Fruit fly (Drosophila melanogaster): Measurements from ENCODE around the gene Mi-2.

DNA sequence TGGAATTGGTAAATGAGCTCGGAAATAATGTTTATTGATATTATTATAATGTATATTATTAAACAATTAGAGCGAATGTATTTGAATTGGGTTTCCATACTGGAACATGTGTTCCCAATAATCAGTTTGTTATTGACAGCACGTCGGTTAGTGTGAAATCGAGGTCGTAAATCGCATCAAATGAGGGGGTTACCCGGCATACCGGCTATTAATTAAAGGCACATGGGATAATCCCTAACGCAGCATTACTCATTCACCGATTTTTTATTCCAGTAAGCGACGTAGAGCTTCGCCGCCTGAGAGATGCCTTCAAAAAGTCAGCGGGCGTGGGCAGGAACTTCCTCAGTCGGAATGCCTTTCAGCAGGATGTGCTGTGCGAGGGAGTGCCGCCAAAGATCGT lies 36.5 kb downstream of the Mi-2 start:
- TF ChIP-seq CG8478 (optimal IDR thresholded peaks at IDR 0.05) (no peak), CTCF (optimal IDR thresholded peaks at IDR 0.05) (no peak)

Measured in S2 (cell line).